Worm (Caenorhabditis elegans): Measurements from ENCODE around the gene npa-1.

ce11 chrV:7075646-7076045, at the start of gene npa-1:
- no peak for TF ChIP-seq dao-5 (tag; optimal IDR thresholded peaks at IDR 0.05)
- no peak for TF ChIP-seq him-1 (tag; optimal IDR thresholded peaks at IDR 0.05)
- TF ChIP-seq W03F9.2 (tag; optimal IDR thresholded peaks at IDR 0.05) = no peak

Measured in whole organism, L4/young adult.